Worm (Caenorhabditis elegans) whole organism, dauer: Measurements from ENCODE around the gene R09H10.6.

Source experiments
- unc-62 ChIP-seq: sonication (generic microtip); optimal IDR thresholded peaks from 2 replicates; lab custom pipeline; 2017; ENCODE audit warnings: missing biosample characterization, missing genetic modification reagents, missing genetic modification characterization

R09H10.6 gene

DNA sequence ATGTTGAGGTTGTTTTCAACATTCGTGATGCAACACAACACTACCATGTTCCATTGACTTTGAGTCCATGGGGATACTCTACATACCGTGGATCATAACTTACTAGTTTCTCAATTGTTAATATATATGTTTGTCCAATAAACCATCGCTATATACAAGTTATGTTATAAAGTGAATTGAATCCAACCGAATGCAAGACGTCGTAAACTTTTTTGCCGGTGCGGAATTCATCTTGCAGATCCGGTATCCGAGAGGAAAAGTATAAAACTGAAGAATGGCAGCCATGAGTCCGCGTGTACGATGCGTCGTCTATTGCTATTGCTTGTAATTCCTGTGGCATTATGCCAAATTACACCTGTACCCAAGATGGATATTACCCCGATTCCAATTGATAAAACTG is at the start of gene R09H10.6:
R09H10.6 (plus strand) TSS at position 301 of the 400 bp plus-strand sequence.
- no peak for TF ChIP-seq unc-62 (GFP tag; lab: Kevin White, UChicago)

DNA sequence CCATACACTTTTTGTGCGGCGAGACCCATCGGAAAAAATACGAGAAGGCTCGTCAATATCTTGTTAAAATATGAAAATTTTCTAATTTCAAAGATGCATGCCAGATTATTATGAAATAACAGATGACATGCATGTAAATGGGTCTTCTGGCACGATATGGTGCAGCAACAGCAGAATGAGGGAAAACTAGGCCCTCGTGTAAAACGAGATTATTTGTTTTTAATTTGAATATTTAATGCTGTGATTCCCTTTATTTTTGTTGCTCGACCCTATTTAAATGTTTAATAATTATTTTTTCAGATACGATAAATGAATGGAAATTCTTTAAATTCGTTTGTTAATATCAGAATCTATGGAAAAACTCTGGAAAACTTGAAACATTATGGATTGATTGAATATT is 46.8 kb upstream of the R09H10.6 start, which contains the start of gene him-8:
him-8 (plus strand) TSS at position 301 of the 400 bp plus-strand sequence.
- no peak for TF ChIP-seq unc-62 (GFP tag; lab: Kevin White, UChicago)

DNA sequence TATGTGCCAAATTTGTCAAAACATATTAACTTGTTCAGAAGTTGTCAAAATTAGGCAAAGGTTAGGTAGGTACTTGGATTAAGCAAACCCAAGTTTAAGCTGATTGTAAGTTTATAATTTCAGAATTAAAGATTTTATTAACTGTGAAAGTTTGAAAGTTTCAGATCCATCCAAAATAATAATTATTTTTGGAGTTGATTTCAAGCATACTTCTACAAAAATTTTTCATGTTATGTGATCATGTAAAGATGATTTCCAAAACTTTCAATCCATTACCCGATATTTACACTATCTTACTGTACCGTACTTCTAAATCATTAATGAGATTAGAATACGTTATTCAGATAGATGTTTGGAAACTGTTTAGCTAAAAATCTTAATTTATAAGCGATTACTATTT is 43.8 kb upstream of the R09H10.6 start:
- no peak for TF ChIP-seq unc-62 (GFP tag; lab: Kevin White, UChicago)

DNA sequence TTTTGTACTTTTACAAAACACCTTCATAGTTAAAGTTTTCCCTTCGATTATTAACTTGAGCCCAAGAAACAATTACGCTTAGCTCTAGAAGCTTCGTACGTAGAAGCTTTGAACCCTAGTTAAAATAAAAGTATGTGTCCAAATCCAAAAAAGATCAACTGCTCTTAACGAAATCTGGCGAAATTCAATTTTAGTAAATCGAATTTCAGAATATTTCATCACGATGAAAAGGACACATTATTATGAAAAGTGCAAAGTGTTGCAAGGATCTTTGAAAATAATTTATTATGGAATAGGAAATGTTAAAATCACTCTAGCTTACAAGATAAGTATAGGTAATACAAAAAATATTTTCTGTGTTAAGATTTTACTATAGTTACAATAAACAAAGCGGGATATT is 43.1 kb upstream of the R09H10.6 start:
- no peak for TF ChIP-seq unc-62 (GFP tag; lab: Kevin White, UChicago)

DNA sequence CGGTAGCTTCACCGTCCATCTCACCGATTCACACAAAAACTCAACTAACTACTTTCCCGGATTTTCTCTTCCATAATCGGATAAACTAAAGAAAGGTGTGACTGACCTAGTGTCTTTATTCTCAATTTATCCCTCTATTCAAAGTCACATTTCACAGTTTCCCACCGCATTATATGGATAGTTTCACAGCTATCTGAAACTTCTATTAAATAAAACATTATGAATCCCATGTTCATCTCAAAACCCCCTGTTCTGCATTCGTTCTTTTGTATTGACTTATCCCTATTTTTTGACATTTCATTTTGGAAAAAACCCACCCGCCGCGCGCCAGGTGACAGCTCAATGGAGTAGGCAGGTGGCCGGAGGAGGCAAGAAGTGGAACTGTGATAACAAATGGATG is 40.6 kb upstream of the R09H10.6 start:
- TF ChIP-seq unc-62 (GFP tag; lab: Kevin White, UChicago) = no peak

DNA sequence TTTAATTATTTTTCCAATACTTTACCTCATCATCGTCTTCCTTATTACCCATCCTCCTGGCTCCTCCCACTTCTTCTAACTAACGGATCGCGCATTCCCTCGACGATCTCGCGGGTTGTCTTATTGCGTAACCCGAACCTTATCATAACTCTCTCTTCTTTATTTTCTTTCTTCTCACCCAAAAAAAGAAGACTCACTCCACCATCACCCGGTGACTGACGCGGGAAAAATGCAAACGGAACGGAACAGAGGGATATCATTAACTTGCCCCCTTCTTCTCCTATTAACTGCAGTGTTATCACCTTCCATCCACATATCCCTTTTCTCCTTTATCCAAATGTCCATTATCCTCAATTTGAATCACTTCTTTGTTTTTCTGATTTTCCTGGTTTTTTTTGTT is 38.3 kb upstream of the R09H10.6 start:
- TF ChIP-seq unc-62 (GFP tag; lab: Kevin White, UChicago) = no peak

DNA sequence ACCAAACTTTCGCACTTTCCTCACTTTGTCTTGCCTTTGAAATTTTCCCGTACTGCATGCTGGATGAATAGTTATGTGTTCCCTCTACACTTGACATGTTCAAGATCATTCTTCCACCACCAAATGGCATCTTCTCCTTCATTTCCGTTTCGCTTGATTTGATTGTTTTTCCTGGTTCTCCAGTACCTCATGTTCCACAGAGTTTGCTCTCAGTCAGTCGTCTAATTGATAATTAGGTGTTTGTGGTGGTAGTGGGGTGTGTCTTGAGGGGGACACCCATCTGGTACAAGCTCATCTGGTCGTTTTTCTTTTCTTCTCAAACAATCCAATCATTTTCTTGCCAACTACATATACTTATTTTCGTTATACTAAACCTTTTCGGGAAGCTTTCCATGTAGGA is 37.4 kb upstream of the R09H10.6 start:
- TF ChIP-seq unc-62 (GFP tag; lab: Kevin White, UChicago) = no peak

DNA sequence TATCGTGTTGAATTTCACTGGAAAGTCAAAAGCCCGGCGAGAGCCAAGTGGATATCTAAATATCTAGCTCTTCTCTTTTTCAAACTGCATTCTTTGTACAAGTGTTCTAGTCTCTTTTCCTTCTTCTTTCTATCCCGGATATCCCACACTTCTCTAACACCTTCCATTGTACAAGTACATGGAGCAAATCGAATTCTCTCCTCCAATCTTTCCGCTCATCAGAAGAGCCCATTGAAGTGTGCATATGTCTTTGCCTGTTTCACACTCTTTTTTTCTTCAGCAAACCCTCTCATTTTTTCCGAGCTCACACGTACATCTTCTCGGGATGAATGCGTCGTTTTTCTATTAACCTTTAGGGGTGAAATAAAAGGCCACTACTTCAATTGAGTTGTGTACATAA is 34.9 kb upstream of the R09H10.6 start:
- no peak for TF ChIP-seq unc-62 (GFP tag; lab: Kevin White, UChicago)

DNA sequence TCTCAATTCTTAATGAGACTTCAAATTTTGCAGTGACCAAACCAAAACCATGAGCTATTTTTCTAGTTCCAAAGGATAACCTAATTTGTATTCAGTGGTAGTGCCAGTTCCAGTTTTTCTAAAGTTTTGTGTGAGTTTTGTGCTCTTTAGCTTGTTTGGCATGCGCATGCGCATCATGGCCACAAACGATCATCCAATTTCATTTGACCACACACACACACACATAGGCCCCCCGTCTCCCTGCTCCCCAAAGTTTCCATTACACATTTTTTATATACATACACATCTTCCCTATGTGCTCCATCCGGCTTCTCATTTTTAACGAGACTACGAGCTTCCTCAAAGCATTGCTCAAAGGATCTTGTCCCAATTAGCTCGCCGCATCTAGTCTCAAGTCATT is 33.9 kb upstream of the R09H10.6 start:
- no peak for TF ChIP-seq unc-62 (GFP tag; lab: Kevin White, UChicago)

DNA sequence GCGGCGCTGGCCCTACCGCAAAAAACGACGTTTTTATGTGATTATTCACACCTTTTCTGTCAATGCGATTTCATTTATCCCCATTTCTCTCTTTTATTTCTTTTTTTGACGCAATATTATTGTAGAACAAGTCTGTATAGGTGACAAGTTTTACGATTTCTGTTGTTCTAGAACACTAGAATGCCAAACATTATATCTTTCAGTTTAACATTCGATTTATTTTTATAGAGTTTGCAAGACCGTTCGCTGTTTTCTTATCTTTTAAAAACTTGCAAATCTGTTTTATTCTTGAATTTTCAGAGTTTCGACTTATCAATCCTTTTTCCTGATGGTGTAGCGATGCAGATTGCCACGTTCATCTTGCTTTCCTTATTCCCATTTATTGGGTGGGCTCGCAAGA is 32.3 kb upstream of the R09H10.6 start, which contains the start of gene efn-2:
efn-2 (plus strand) TSS at position 301 of the 400 bp plus-strand sequence.
- no peak for TF ChIP-seq unc-62 (GFP tag; lab: Kevin White, UChicago)

DNA sequence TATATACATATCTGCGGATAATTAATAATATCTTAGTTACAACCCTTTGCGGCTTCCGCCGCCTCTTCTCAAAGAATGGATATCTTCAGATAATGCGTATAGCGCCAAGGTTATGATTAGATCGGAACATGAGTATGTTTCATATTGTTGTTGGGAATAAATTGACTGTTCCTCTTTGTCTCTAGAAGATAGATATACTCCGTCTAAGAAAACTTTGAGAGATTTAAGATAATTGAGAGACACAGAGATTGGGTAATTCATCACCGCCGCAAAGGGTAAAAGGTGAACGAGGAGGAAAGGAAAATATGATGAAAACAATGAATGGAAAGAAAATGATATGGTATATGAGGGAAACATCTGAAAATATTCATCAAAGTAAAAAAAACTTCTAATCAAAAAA is 31.8 kb upstream of the R09H10.6 start:
- no peak for TF ChIP-seq unc-62 (GFP tag; lab: Kevin White, UChicago)

DNA sequence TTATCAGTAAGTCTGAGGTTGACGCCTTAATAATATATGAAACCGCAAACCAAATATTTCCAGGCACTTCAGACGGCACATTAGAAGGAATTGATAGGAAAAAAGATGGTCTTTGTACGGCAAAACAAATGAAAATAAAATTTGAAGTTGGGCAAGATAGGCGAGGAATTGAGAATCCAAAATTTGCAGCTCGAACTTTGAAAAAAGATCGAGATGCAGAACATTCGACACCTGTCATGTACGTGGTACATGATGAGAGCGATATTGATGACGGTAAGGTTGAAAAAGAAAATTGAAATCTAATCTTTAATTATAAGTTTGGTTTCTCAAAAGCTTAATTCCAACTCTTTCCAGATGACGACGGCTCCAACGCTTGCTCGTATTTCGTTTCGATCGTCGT is 30.8 kb upstream of the R09H10.6 start:
- no peak for TF ChIP-seq unc-62 (GFP tag; lab: Kevin White, UChicago)

DNA sequence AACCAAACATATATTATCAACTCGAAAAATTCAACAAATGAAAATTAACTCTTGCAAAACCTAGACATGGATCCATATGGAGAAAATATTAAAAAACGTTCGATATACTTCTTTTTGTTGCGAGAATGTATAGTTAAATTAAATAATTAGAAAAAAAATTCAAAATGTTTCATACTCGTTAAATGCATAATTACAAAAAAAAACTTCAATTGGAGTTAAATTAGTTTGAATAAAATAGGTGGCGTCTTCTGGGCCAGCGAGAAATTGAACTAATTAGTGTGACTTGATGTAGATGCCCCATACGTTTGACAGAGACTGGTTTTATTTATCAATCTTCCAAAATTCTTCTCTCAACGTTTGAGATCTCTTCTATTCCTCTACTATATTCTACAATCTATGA is 30.0 kb upstream of the R09H10.6 start, which contains the start of gene lgc-43:
lgc-43 (plus strand) TSS at position 301 of the 400 bp plus-strand sequence.
- no peak for TF ChIP-seq unc-62 (GFP tag; lab: Kevin White, UChicago)

DNA sequence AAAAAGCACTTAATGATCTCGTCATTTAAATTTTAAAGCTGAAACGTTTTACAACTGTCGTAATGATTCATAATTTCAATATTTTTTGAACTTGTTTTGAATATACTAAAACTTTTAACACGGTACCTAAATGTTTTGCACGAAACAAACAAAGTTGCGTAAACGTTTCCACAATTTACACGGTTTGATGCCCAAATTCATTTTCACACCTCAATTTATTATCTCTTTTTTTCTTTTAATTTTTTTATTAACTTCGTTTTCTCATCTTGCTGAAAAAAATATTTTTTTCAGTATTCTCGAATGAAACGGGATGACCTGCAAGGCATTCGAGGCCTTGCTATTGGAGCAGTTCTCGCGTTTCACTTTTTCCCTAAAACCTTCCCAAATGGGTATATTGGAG is 24.1 kb upstream of the R09H10.6 start, which contains the start of gene oac-8:
oac-8 (plus strand) TSS at position 301 of the 400 bp plus-strand sequence.
- no peak for TF ChIP-seq unc-62 (GFP tag; lab: Kevin White, UChicago)

DNA sequence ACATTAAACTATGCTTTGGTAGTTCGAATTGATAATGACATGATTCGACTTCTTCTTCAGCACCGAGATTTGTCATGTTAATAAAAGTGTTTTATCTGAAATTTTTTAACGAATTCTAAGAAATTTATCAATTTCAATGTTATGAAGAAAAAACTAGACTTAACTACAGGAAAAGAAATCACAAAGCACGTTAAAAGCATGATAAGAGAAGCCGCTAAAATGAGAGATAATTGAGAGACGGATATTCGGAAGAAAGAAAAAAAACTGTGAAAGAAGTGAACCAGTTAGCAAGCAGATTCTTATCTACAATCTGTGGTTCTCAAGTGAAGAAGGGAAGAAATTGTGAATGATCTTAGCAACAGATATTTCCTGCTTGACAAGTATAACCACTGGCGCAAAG is 19.3 kb upstream of the R09H10.6 start, which contains the start of gene C43F9.4:
C43F9.4 (minus strand) TSS at position 101 of the 400 bp plus-strand sequence.
- TF ChIP-seq unc-62 (GFP tag; lab: Kevin White, UChicago) = no peak

DNA sequence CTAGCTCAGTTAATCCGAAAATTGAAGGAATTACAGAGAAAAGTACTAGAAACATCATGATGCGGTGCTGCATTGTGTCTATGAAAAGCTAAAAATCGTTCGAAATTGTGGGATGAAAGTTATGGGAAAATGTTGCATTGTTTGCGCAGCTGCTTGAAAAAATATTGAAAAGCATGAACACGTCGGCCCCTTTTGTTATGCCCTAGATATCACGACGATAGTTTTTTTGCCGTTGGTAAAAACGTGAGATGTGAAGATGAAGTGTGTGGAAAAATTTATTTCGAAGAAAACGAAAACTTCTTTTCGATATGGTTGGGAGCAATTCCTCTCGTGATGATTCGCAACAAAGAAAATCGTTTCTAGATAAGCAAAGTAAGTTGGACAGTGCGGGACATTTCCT is 17.7 kb upstream of the R09H10.6 start, which contains the start of the genes C43F9.5 and nkb-2:
C43F9.5 (minus strand) TSS at position 101 of the 400 bp plus-strand sequence.
nkb-2 (plus strand) TSS at position 277 of the 400 bp plus-strand sequence.
- TF ChIP-seq unc-62 (GFP tag; lab: Kevin White, UChicago) = no peak

DNA sequence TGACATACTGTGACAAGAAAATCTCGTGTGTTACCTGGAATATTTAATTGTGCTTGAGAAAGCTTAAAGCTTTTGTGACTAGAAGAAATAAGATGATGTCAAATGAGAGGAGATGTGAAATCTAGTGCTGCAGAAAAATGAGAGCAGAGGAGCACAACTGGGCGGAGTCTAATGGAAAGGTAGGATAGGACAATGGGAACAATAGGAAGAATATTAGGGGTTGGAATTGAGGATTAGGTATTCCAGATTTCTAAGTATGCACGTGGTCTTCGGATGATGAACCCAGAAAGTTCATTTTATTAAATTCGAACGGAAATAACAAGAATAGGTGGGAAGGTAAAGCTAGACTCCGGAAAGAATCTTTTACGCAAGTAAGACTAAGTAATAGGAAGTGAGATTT is 14.8 kb upstream of the R09H10.6 start, which contains the start of gene C43F9.7:
C43F9.7 (minus strand) TSS at position 101 of the 400 bp plus-strand sequence.
- TF ChIP-seq unc-62 (GFP tag; lab: Kevin White, UChicago) = no peak
